Worm (Caenorhabditis elegans) whole organism, mixed stage, embryonic: ENCODE data around the gene zip-7.

Experiments
- cnd-1 ChIP-seq: fragments of 200-800 bp; sonication (Bioruptor generic); optimal IDR thresholded peaks from 2 replicates; lab custom pipeline; 2018; ENCODE audit warnings: mild to moderate bottlenecking, missing genetic modification characterization, missing compliant biosample characterization
- ham-2 ChIP-seq: fragments of 200-800 bp; sonication (Bioruptor generic); optimal IDR thresholded peaks from 2 replicates; lab custom pipeline; 2018; ENCODE audit warnings: mild to moderate bottlenecking, missing genetic modification characterization, missing compliant biosample characterization
- mab-5 ChIP-seq: fragments of 150-350 bp; optimal IDR thresholded peaks from 2 replicates; lab custom pipeline; 2014; ENCODE audit warnings: missing biosample characterization, missing genetic modification characterization
- nhr-237 ChIP-seq: fragments of 150-350 bp; optimal IDR thresholded peaks from 2 replicates; lab custom pipeline; 2014; ENCODE audit warnings: missing biosample characterization, missing genetic modification characterization
- nhr-28 ChIP-seq: fragments of 150-350 bp; optimal IDR thresholded peaks from 2 replicates; lab custom pipeline; 2014; ENCODE audit warnings: missing biosample characterization, missing genetic modification characterization
- nhr-76 ChIP-seq: sonication (generic microtip); optimal IDR thresholded peaks from 2 replicates; lab custom pipeline; 2017; ENCODE audit warnings: missing biosample characterization, missing genetic modification characterization

ce11 chrIV:16526038-16526437 is 20.6 kb upstream of the zip-7 start, which contains the start of gene Y51H4A.5:
- no peak for TF ChIP-seq mab-5 (tag; lab: Kevin White, UChicago)
- TF ChIP-seq nhr-76 (tag; lab: Kevin White, UChicago): no peak
- TF ChIP-seq cnd-1 (tag; lab: Kevin White, UChicago): no peak
- no peak for TF ChIP-seq nhr-28 (tag; lab: Kevin White, UChicago)
- TF ChIP-seq nhr-237: no peak
- TF ChIP-seq ham-2: no peak
